Worm (Caenorhabditis elegans): ENCODE results near the gene Y5H2A.4.

ce11 chrV:2264925-2265324 lies 9.2 kb downstream of the Y5H2A.4 start:
- TF ChIP-seq W03F9.2 (tag; optimal IDR thresholded peaks at IDR 0.05) (no peak), him-1 (tag; optimal IDR thresholded peaks at IDR 0.05) (no peak), dao-5 (tag; optimal IDR thresholded peaks at IDR 0.05) (no peak)
